Worm (Caenorhabditis elegans): ENCODE measurements around the gene math-6.

- TF ChIP-seq mec-3 (tag; optimal IDR thresholded peaks at IDR 0.05; ENCODE audit: borderline replicate concordance) (no peak), ama-1 (optimal IDR thresholded peaks at IDR 0.05) (no peak), unc-86 (tag; optimal IDR thresholded peaks at IDR 0.05) (no peak), K02D7.2 (tag; optimal IDR thresholded peaks at IDR 0.05) (no peak), ztf-16 (tag; optimal IDR thresholded peaks at IDR 0.05) (no peak), ceh-14 (tag; optimal IDR thresholded peaks at IDR 0.05) (no peak), gmeb-2 (tag; optimal IDR thresholded peaks at IDR 0.05) (no peak), C38D4.7 (GFP tag; optimal IDR thresholded peaks at IDR 0.05) (no peak), nhr-11 (tag; optimal IDR thresholded peaks at IDR 0.05) (no peak)
Measured at ce11 chrII:1870875-1871592, 13.5 kb downstream of the math-6 start, which contains the start of gene math-10.
